Fruit fly (Drosophila melanogaster) whole organism, embryonic: Measurements from ENCODE around the gene CG1896.

Experiments
- CG12391 ChIP-seq: fragments of 200-800 bp; sonication (Bioruptor generic); optimal IDR thresholded peaks from 3 replicates; lab custom pipeline; 2018; ENCODE audit warnings: missing biosample characterization, mild to moderate bottlenecking, missing genetic modification characterization, moderate library complexity
- CG13287 ChIP-seq: fragments of 200-800 bp; sonication (Bioruptor generic); IDR thresholded peaks from 2 replicates; pipeline ENCODE4 v1.3.6; 2022; ENCODE audit warnings: missing biosample characterization, missing genetic modification characterization; ENCODE audit not compliant: partially characterized antibody
- CG1529 ChIP-seq: fragments of 200-800 bp; sonication (Bioruptor generic); optimal IDR thresholded peaks from 3 replicates; lab custom pipeline; 2018; ENCODE audit warnings: missing biosample characterization, missing genetic modification characterization
- CG17359 ChIP-seq: fragments of 200-800 bp; sonication (Bioruptor generic); optimal IDR thresholded peaks from 3 replicates; lab custom pipeline; 2018; ENCODE audit warnings: missing biosample characterization, mild to moderate bottlenecking, missing genetic modification characterization, moderate library complexity
- CG2678 ChIP-seq: fragments of 200-800 bp; sonication (Bioruptor generic); optimal IDR thresholded peaks from 3 replicates; lab custom pipeline; 2019; ENCODE audit warnings: missing biosample characterization, mild to moderate bottlenecking, missing genetic modification characterization, moderate library complexity
- CG3163 ChIP-seq: fragments of 200-800 bp; sonication (Bioruptor generic); optimal IDR thresholded peaks from 3 replicates; lab custom pipeline; 2016; ENCODE audit warnings: missing biosample characterization, missing genetic modification characterization
- CG34224 ChIP-seq: fragments of 200-800 bp; sonication (Bioruptor generic); IDR thresholded peaks from 3 replicates; pipeline ENCODE4 v1.3.6; 2022; ENCODE audit warnings: missing biosample characterization, missing genetic modification characterization; ENCODE audit not compliant: partially characterized antibody
- CG43689 ChIP-seq: fragments of 200-800 bp; sonication (Bioruptor generic); IDR thresholded peaks from 2 replicates; pipeline ENCODE4 v1.3.6; 2022; ENCODE audit warnings: missing biosample characterization, missing genetic modification characterization
- CG7839 ChIP-seq: fragments of 200-800 bp; sonication (Bioruptor generic); optimal IDR thresholded peaks from 3 replicates; lab custom pipeline; 2018; ENCODE audit warnings: missing biosample characterization, mild to moderate bottlenecking, missing genetic modification characterization, moderate library complexity
- CG8388 ChIP-seq: fragments of 200-800 bp; sonication (Bioruptor generic); optimal IDR thresholded peaks from 2 replicates; lab custom pipeline; 2019; ENCODE audit warnings: missing biosample characterization, mild to moderate bottlenecking, missing genetic modification characterization, moderate library complexity
- CG9437 ChIP-seq: fragments of 200-800 bp; sonication (Bioruptor generic); optimal IDR thresholded peaks from 2 replicates; lab custom pipeline; 2018; ENCODE audit warnings: missing biosample characterization, mild to moderate bottlenecking, missing genetic modification characterization
- CTCF ChIP-seq: fragments of 200-800 bp; sonication (Bioruptor generic); optimal IDR thresholded peaks from 2 replicates; lab custom pipeline; 2017; ENCODE audit warnings: missing biosample characterization, mild to moderate bottlenecking, missing genetic modification characterization, moderate library complexity
- Ets65A ChIP-seq: fragments of 200-800 bp; sonication (Bioruptor generic); peaks from one replicate; lab custom pipeline; 2016; ENCODE audit warnings: missing biosample characterization, missing genetic modification characterization
- Gug ChIP-seq: fragments of 200-800 bp; sonication (Bioruptor generic); IDR thresholded peaks from 4 replicates; pipeline ENCODE4 v1.3.6; 2022; ENCODE audit warnings: missing biosample characterization, missing genetic modification characterization
- HLHmδ ChIP-seq: fragments of 200-800 bp; sonication (Bioruptor generic); optimal IDR thresholded peaks from 2 replicates; lab custom pipeline; 2018; ENCODE audit warnings: missing biosample characterization, mild to moderate bottlenecking, missing genetic modification characterization, moderate library complexity
- HmgD ChIP-seq: fragments of 200-800 bp; sonication (Bioruptor generic); optimal IDR thresholded peaks from 3 replicates; lab custom pipeline; 2016; ENCODE audit warnings: missing biosample characterization, missing genetic modification characterization
- Hr51 ChIP-seq, 2 experiments: fragments of 200-800 bp; sonication (Bioruptor generic); optimal IDR thresholded peaks; 2 replicates in 1 of 2; 3 replicates in 1 of 2; lab custom pipeline; 2016 to 2018; ENCODE audit warnings: missing biosample characterization in 2 of 2, missing genetic modification characterization in 2 of 2, mild to moderate bottlenecking in 1 of 2, moderate library complexity in 1 of 2
- Kr ChIP-seq: fragments of 200-800 bp; sonication (Bioruptor generic); optimal IDR thresholded peaks from 2 replicates; lab custom pipeline; 2017; ENCODE audit warnings: missing biosample characterization, mild to moderate bottlenecking, missing genetic modification characterization
- MESR4 ChIP-seq: fragments of 200-800 bp; sonication (Bioruptor generic); optimal IDR thresholded peaks from 2 replicates; lab custom pipeline; 2018; ENCODE audit warnings: missing biosample characterization, mild to moderate bottlenecking, missing genetic modification characterization, moderate library complexity
- Mad ChIP-seq: fragments of 200-800 bp; sonication (Bioruptor generic); optimal IDR thresholded peaks from 2 replicates; lab custom pipeline; 2016; ENCODE audit warnings: missing biosample characterization, missing genetic modification characterization
- NFAT ChIP-seq: fragments of 200-800 bp; sonication (Bioruptor generic); IDR thresholded peaks from 2 replicates; pipeline ENCODE4 v1.3.6; 2022; ENCODE audit warnings: missing biosample characterization, missing genetic modification characterization
- Oaz ChIP-seq: fragments of 200-800 bp; sonication (Bioruptor generic); IDR thresholded peaks from 2 replicates; pipeline ENCODE4 v1.3.6; 2022; ENCODE audit warnings: missing biosample characterization, missing genetic modification characterization
- amos ChIP-seq: fragments of 200-800 bp; sonication (Bioruptor generic); IDR thresholded peaks from 2 replicates; pipeline ENCODE4 v1.3.6; 2022; ENCODE audit warnings: missing biosample characterization, missing genetic modification characterization; ENCODE audit not compliant: partially characterized antibody
- ara ChIP-seq: fragments of 200-800 bp; sonication (Bioruptor generic); IDR thresholded peaks from 2 replicates; pipeline ENCODE4 v1.3.6; 2022; ENCODE audit warnings: missing biosample characterization, missing genetic modification characterization
- cg ChIP-seq: fragments of 200-800 bp; sonication (Bioruptor generic); optimal IDR thresholded peaks from 3 replicates; lab custom pipeline; 2019; ENCODE audit warnings: missing biosample characterization, mild to moderate bottlenecking, missing genetic modification characterization, moderate library complexity
- chn ChIP-seq: fragments of 200-800 bp; sonication (Bioruptor generic); optimal IDR thresholded peaks from 2 replicates; lab custom pipeline; 2016; ENCODE audit warnings: missing biosample characterization, missing genetic modification characterization
- ci ChIP-seq: fragments of 200-800 bp; sonication (Bioruptor generic); IDR thresholded peaks from 3 replicates; pipeline ENCODE4 v1.3.6; 2022; ENCODE audit warnings: missing biosample characterization, missing genetic modification characterization
- crol ChIP-seq: fragments of 200-800 bp; sonication (Bioruptor generic); IDR thresholded peaks from 2 replicates; pipeline ENCODE4 v1.3.6; 2022; ENCODE audit warnings: missing biosample characterization, missing genetic modification characterization
- dm ChIP-seq: fragments of 200-800 bp; sonication (Bioruptor generic); optimal IDR thresholded peaks from 3 replicates; lab custom pipeline; 2016; ENCODE audit warnings: missing biosample characterization, missing genetic modification characterization
- ewg ChIP-seq: fragments of 200-800 bp; sonication (Bioruptor generic); optimal IDR thresholded peaks from 3 replicates; lab custom pipeline; 2017; ENCODE audit warnings: mild to moderate bottlenecking, missing biosample characterization, missing genetic modification reagents, missing genetic modification characterization
- exex ChIP-seq: fragments of 200-800 bp; sonication (Bioruptor generic); optimal IDR thresholded peaks from 4 replicates; lab custom pipeline; 2018; ENCODE audit warnings: missing biosample characterization, mild to moderate bottlenecking, missing genetic modification characterization, moderate library complexity
- fd102C ChIP-seq: fragments of 200-800 bp; sonication (Bioruptor generic); optimal IDR thresholded peaks from 2 replicates; lab custom pipeline; 2018; ENCODE audit warnings: missing biosample characterization, mild to moderate bottlenecking, missing genetic modification characterization, moderate library complexity
- gce ChIP-seq: fragments of 200-800 bp; sonication (Bioruptor generic); IDR thresholded peaks from 3 replicates; pipeline ENCODE4 v1.3.6; 2022; ENCODE audit warnings: missing biosample characterization, missing genetic modification characterization
- gt ChIP-seq: fragments of 200-800 bp; sonication (Bioruptor generic); IDR thresholded peaks from 2 replicates; pipeline ENCODE4 v1.3.6; 2022; ENCODE audit warnings: missing biosample characterization, missing genetic modification characterization
- kah ChIP-seq: fragments of 200-800 bp; sonication (Bioruptor generic); optimal IDR thresholded peaks from 2 replicates; lab custom pipeline; 2018; ENCODE audit warnings: missing biosample characterization, mild to moderate bottlenecking, missing genetic modification characterization
- kay ChIP-seq: fragments of 200-800 bp; sonication (Bioruptor generic); optimal IDR thresholded peaks from 2 replicates; lab custom pipeline; 2016; ENCODE audit warnings: missing biosample characterization, missing genetic modification characterization
- klu ChIP-seq: fragments of 200-800 bp; sonication (Bioruptor generic); IDR thresholded peaks from 2 replicates; pipeline ENCODE4 v1.3.6; 2022; ENCODE audit warnings: missing biosample characterization, missing genetic modification characterization
- lilli ChIP-seq: fragments of 200-800 bp; sonication (Bioruptor generic); optimal IDR thresholded peaks from 3 replicates; lab custom pipeline; 2016; ENCODE audit warnings: missing biosample characterization, missing genetic modification characterization
- luna ChIP-seq: fragments of 200-800 bp; sonication (Bioruptor generic); optimal IDR thresholded peaks from 2 replicates; lab custom pipeline; 2016; ENCODE audit warnings: missing biosample characterization, missing genetic modification characterization
- maf-S ChIP-seq: fragments of 200-800 bp; sonication (Bioruptor generic); optimal IDR thresholded peaks from 2 replicates; lab custom pipeline; 2016; ENCODE audit warnings: missing biosample characterization, missing genetic modification characterization
- nmo ChIP-seq: fragments of 200-800 bp; sonication (Bioruptor generic); optimal IDR thresholded peaks from 2 replicates; lab custom pipeline; 2018; ENCODE audit warnings: missing biosample characterization, mild to moderate bottlenecking, missing genetic modification characterization, moderate library complexity
- nom ChIP-seq: fragments of 200-800 bp; sonication (Bioruptor generic); optimal IDR thresholded peaks from 2 replicates; lab custom pipeline; 2017; ENCODE audit warnings: missing biosample characterization, missing genetic modification characterization, mild to moderate bottlenecking, moderate library complexity, missing genetic modification reagents
- peb ChIP-seq: fragments of 200-800 bp; sonication (Bioruptor generic); IDR thresholded peaks from 2 replicates; pipeline ENCODE4 v1.3.6; 2022; ENCODE audit warnings: missing biosample characterization, missing genetic modification characterization
- sc ChIP-seq, 3 experiments: fragments of >200 bp in 2 of 3; fragments of 200-800 bp in 1 of 3; sonication (Bioruptor generic) in 1 of 3; optimal IDR thresholded peaks; 2 replicates in 2 of 3; 3 replicates in 1 of 3; lab custom pipeline; 2017; ENCODE audit warnings: mild to moderate bottlenecking in 1 of 3, missing biosample characterization in 1 of 3, missing genetic modification characterization in 1 of 3, missing genetic modification reagents in 1 of 3
- sna ChIP-seq: fragments of 200-800 bp; sonication (Bioruptor generic); IDR thresholded peaks from 2 replicates; pipeline ENCODE4 v1.3.6; 2022; ENCODE audit warnings: missing biosample characterization, missing genetic modification characterization; ENCODE audit not compliant: partially characterized antibody
- unpg ChIP-seq: fragments of 200-800 bp; sonication (Bioruptor generic); optimal IDR thresholded peaks from 3 replicates; lab custom pipeline; 2018; ENCODE audit warnings: missing biosample characterization, mild to moderate bottlenecking, missing genetic modification characterization, moderate library complexity
- vnd ChIP-seq: fragments of 200-800 bp; sonication (Bioruptor generic); IDR thresholded peaks from 3 replicates; pipeline ENCODE4 v1.3.6; 2022; ENCODE audit warnings: missing biosample characterization, missing genetic modification characterization; ENCODE audit not compliant: partially characterized antibody
- wdn ChIP-seq: fragments of 200-800 bp; sonication (Bioruptor generic); IDR thresholded peaks from 2 replicates; pipeline ENCODE4 v1.3.6; 2022; ENCODE audit warnings: missing biosample characterization, missing genetic modification characterization
- wek ChIP-seq: fragments of 200-800 bp; sonication (Bioruptor generic); optimal IDR thresholded peaks from 3 replicates; lab custom pipeline; 2018; ENCODE audit warnings: missing biosample characterization, mild to moderate bottlenecking, missing genetic modification characterization, moderate library complexity
- wor ChIP-seq: fragments of 200-800 bp; sonication (Bioruptor generic); IDR thresholded peaks from 2 replicates; pipeline ENCODE4 v1.3.6; 2022; ENCODE audit warnings: missing biosample characterization, missing genetic modification characterization

The CG1896 gene

DNA sequence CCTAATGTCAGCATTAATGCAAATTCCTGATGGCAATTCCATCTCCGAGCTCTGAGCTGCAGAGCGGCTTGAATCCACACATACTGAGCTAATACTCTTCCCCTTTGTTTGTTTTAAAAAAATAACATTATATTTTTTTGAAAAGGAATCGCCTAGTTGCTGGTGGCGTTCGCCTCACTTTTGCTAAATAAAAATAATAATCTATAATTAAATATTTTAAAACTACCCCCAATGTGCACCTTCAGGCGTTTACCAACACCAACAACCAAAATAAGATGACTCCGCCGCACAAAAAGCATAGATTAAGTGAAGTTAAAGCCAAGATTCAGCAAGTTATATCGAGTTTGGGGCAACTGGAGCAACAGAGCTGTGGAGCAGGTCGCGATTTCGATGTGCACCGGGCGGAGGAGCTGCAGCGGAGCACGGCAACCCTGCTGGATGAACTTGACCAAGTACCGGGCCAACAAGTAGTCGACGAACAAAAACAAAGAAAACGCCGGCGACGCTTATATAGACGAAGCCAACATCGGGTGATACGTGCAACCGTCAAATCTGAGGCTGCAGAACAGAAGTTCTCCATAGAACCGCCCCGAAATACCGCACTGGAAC is at the start of gene CG1896 (continued):
- TF ChIP-seq wek (GFP tag; lab: Kevin White, UChicago) (peak; percentile 93), fd102C (no peak), exex (tag; lab: Kevin White, UChicago) (no peak), NFAT (no peak), CG34224 (GFP tag; lab: Robert Waterston, UW) (peak; percentile 13; the same call in 1 of the 3 replicates), Mad (no peak), CG9437 (GFP tag; lab: Kevin White, UChicago) (peak; percentile 5), kay (no peak), CG13287 (GFP tag; lab: Robert Waterston, UW) (0 out of 2 replicates have a peak, but pooled peaks have one; percentile 23), sna (no peak), ci (GFP tag; lab: Robert Waterston, UW) (peak; percentile 57; the same call in 1 of the 3 replicates), sc (optimal IDR thresholded peaks at IDR 0.05; lab: Kevin White, UChicago) (no peak), sc (GFP tag; optimal IDR thresholded peaks at IDR 0.05; lab: Kevin White, UChicago) (no peak), crol (no peak), peb (GFP tag; lab: Robert Waterston, UW) (no peak), HLHmδ (GFP tag; lab: Kevin White, UChicago) (no peak), CG8388 (GFP tag; lab: Kevin White, UChicago) (peak; percentile 17), Ets65A (GFP tag; lab: Kevin White, UChicago) (no peak), nmo (GFP tag; lab: Kevin White, UChicago) (peak; percentile 38), gt (GFP tag; lab: Robert Waterston, UW) (no peak), gce (GFP tag; lab: Robert Waterston, UW) (0 out of 3 replicates have a peak, but pooled peaks have one; percentile 21), chn (GFP tag; lab: Kevin White, UChicago) (no peak), ewg (peak; percentile 26), CG2678 (tag; lab: Kevin White, UChicago) (no peak), luna (GFP tag; lab: Kevin White, UChicago) (no peak), CG12391 (tag; lab: Kevin White, UChicago) (peak; percentile 49), vnd (GFP tag; lab: Robert Waterston, UW) (no peak), CTCF (peak; percentile 4), CG17359 (peak; percentile 55), klu (GFP tag; lab: Robert Waterston, UW) (no peak), wor (GFP tag; lab: Robert Waterston, UW) (no peak), nom (GFP tag; lab: Kevin White, UChicago) (no peak), HmgD (GFP tag; lab: Kevin White, UChicago) (no peak), Hr51 (GFP tag; optimal IDR thresholded peaks at IDR 0.05; lab: Kevin White, UChicago) (peak in 1 of 2 experiments; percentile 30), dm (GFP tag; lab: Kevin White, UChicago) (no peak), CG43689 (GFP tag; lab: Robert Waterston, UW) (no peak), amos (GFP tag; lab: Robert Waterston, UW) (no peak), kah (peak; percentile 63), ara (GFP tag; lab: Robert Waterston, UW) (no peak), MESR4 (GFP tag; lab: Kevin White, UChicago) (peak; percentile 45), CG1529 (GFP tag; lab: Kevin White, UChicago) (no peak), Kr (GFP tag; lab: Kevin White, UChicago) (no peak), lilli (GFP tag; lab: Kevin White, UChicago) (peak; percentile 40), CG7839 (tag; lab: Kevin White, UChicago) (peak; percentile 44), Gug (GFP tag; lab: Robert Waterston, UW) (0 out of 4 replicates have a peak, but pooled peaks have one; percentile 16), maf-S (no peak), unpg (GFP tag; lab: Kevin White, UChicago) (peak; percentile 43), CG3163 (GFP tag; lab: Kevin White, UChicago) (no peak), wdn (no peak), cg (no peak), Oaz (GFP tag; lab: Robert Waterston, UW) (no peak)
